Fruit fly (Drosophila melanogaster): ENCODE results near the gene CG12713.

The CG12713 gene

dm6 chr3L:15826347-15826984 is 5.8 kb upstream of the CG12713 start, which contains the start of the genes DCP2 and dbo (continued):
- TF ChIP-seq CG6175 (GFP tag; IDR thresholded peaks at IDR 0.05) (0 out of 3 replicates have a peak, but pooled peaks have one; percentile 66), btn (GFP tag; optimal IDR thresholded peaks at IDR 0.05) (no peak), abd-A (tag; optimal IDR thresholded peaks at IDR 0.05) (no peak), stc (GFP tag; IDR thresholded peaks at IDR 0.05) (peak; percentile 44; the same call in 1 of the 2 replicates), klu (GFP tag; IDR thresholded peaks at IDR 0.05) (no peak), Tbp (GFP tag; optimal IDR thresholded peaks at IDR 0.05) (peak; percentile 10), run (tag; optimal IDR thresholded peaks at IDR 0.05) (peak; percentile 48), NC2β (GFP tag; optimal IDR thresholded peaks at IDR 0.05) (no peak), zf30C (GFP tag; optimal IDR thresholded peaks at IDR 0.05) (no peak), CG10565 (GFP tag; optimal IDR thresholded peaks at IDR 0.05) (no peak), CG31365 (tag; optimal IDR thresholded peaks at IDR 0.05) (no peak), CG6272 (GFP tag; IDR thresholded peaks at IDR 0.05) (no peak; the same call in 1 of the 2 replicates), luna (GFP tag; optimal IDR thresholded peaks at IDR 0.05) (no peak), HHEX (GFP tag; optimal IDR thresholded peaks at IDR 0.05) (peak; percentile 61), CG17612 (GFP tag; IDR thresholded peaks at IDR 0.05) (no peak), Oaz (GFP tag; IDR thresholded peaks at IDR 0.05) (peak; percentile 27; the same call in 1 of the 2 replicates), CG8765 (GFP tag; IDR thresholded peaks at IDR 0.05) (no peak), Antp (GFP tag; optimal IDR thresholded peaks at IDR 0.05) (peak; percentile 29), gcm2 (GFP tag; optimal IDR thresholded peaks at IDR 0.05) (no peak), Mes4 (GFP tag; optimal IDR thresholded peaks at IDR 0.05) (no peak), H15 (GFP tag; IDR thresholded peaks at IDR 0.05) (0 out of 3 replicates have a peak, but pooled peaks have one; percentile 53), CG7786 (GFP tag; optimal IDR thresholded peaks at IDR 0.05) (no peak), CG7357 (GFP tag; IDR thresholded peaks at IDR 0.05) (peak; percentile 45; the same call in 1 of the 3 replicates), oc (tag; optimal IDR thresholded peaks at IDR 0.05) (no peak), CG17385 (GFP tag; optimal IDR thresholded peaks at IDR 0.05) (peak; percentile 56), Hr39 (optimal IDR thresholded peaks at IDR 0.05) (no peak), CG9797 (GFP tag; optimal IDR thresholded peaks at IDR 0.05) (peak; percentile 50), lab (GFP tag; optimal IDR thresholded peaks at IDR 0.05) (peak; percentile 61), D (optimal IDR thresholded peaks at IDR 0.05) (no peak), D (GFP tag; optimal IDR thresholded peaks at IDR 0.05) (peak; percentile 2), crp (GFP tag; optimal IDR thresholded peaks at IDR 0.05) (no peak), CG16813 (GFP tag; IDR thresholded peaks at IDR 0.05; ENCODE audit: partially characterized antibody) (peak; percentile 88), Lim3 (GFP tag; IDR thresholded peaks at IDR 0.05) (no peak), pfk (GFP tag; optimal IDR thresholded peaks at IDR 0.05) (peak; percentile 19), CG11695 (GFP tag; IDR thresholded peaks at IDR 0.05) (peak; percentile 81; the same call in 1 of the 3 replicates), CG30403 (GFP tag; optimal IDR thresholded peaks at IDR 0.05) (peak; percentile 70), CG13296 (GFP tag; optimal IDR thresholded peaks at IDR 0.05) (peak; percentile 75), scrt (GFP tag; optimal IDR thresholded peaks at IDR 0.05) (no peak), ttk (GFP tag; IDR thresholded peaks at IDR 0.05) (0 out of 2 replicates have a peak, but pooled peaks have one; percentile 34), CG10209 (GFP tag; optimal IDR thresholded peaks at IDR 0.05) (peak; percentile 65), CG32772 (GFP tag; IDR thresholded peaks at IDR 0.05) (no peak), ind (GFP tag; optimal IDR thresholded peaks at IDR 0.05) (peak; percentile 66), tup (GFP tag; optimal IDR thresholded peaks at IDR 0.05) (no peak), CG16779 (GFP tag; IDR thresholded peaks at IDR 0.05) (no peak), sens-2 (GFP tag; IDR thresholded peaks at IDR 0.05) (no peak), sna (GFP tag; IDR thresholded peaks at IDR 0.05; ENCODE audit: partially characterized antibody) (peak; percentile 81), Sry-δ (GFP tag; optimal IDR thresholded peaks at IDR 0.05) (peak; percentile 90), esg (GFP tag; conservative IDR thresholded peaks at IDR 0.05) (peak; percentile 60), NK7.1 (GFP tag; optimal IDR thresholded peaks at IDR 0.05) (no peak), caup (GFP tag; optimal IDR thresholded peaks at IDR 0.05; ENCODE audit: severe bottlenecking) (peak; percentile 42)

Measured in whole organism, embryonic.